Worm (Caenorhabditis elegans): Measurements from ENCODE around the gene F32D1.8.

ce11 chrV:4375807-4376564 lies 1.5 kb downstream of the F32D1.8 start, which contains the start of gene F32D1.7:
- TF ChIP-seq jun-1 (tag; optimal IDR thresholded peaks at IDR 0.05) (no peak), nfya-1 (tag; optimal IDR thresholded peaks at IDR 0.05; ENCODE audit: insufficient read depth) (no peak), nhr-77 (tag; optimal IDR thresholded peaks at IDR 0.05) (no peak), R02D3.7 (tag; optimal IDR thresholded peaks at IDR 0.05) (no peak), nhr-12 (tag; optimal IDR thresholded peaks at IDR 0.05) (no peak), egl-27 (tag; optimal IDR thresholded peaks at IDR 0.05) (no peak), aly-2 (tag; optimal IDR thresholded peaks at IDR 0.05) (no peak), nhr-67 (tag; optimal IDR thresholded peaks at IDR 0.05) (no peak), skn-1 (tag; optimal IDR thresholded peaks at IDR 0.05) (no peak), nhr-11 (tag; optimal IDR thresholded peaks at IDR 0.05) (no peak), nhr-76 (tag; optimal IDR thresholded peaks at IDR 0.05) (no peak), pha-4 (tag; optimal IDR thresholded peaks at IDR 0.05) (no peak)

All from whole organism, L3 larva.